Fruit fly (Drosophila melanogaster) whole organism, embryonic: ENCODE results near the gene Fdh.

Experiments used
- Abd-B ChIP-seq: fragments of 200-800 bp; sonication (Bioruptor generic); optimal IDR thresholded peaks from 2 replicates; lab custom pipeline; 2018; ENCODE audit warnings: missing biosample characterization, mild to moderate bottlenecking, missing genetic modification characterization, moderate library complexity
- Atf-2 ChIP-seq: fragments of 200-800 bp; sonication (Bioruptor generic); optimal IDR thresholded peaks from 2 replicates; lab custom pipeline; 2016; ENCODE audit warnings: missing biosample characterization, missing genetic modification characterization
- CG10543 ChIP-seq: fragments of 200-800 bp; sonication (Bioruptor generic); optimal IDR thresholded peaks from 3 replicates; lab custom pipeline; 2017; ENCODE audit warnings: missing biosample characterization, mild to moderate bottlenecking, missing genetic modification characterization, moderate library complexity
- CG11085 ChIP-seq: fragments of 200-800 bp; sonication (Bioruptor generic); IDR thresholded peaks from 2 replicates; pipeline ENCODE4 v1.3.6; 2022; ENCODE audit warnings: missing biosample characterization, missing genetic modification characterization
- CG1233 ChIP-seq: fragments of 200-800 bp; sonication (Bioruptor generic); optimal IDR thresholded peaks from 4 replicates; lab custom pipeline; 2018; ENCODE audit warnings: missing biosample characterization, mild to moderate bottlenecking, missing genetic modification characterization
- CG12659 ChIP-seq: fragments of 200-800 bp; sonication (Bioruptor generic); optimal IDR thresholded peaks from 3 replicates; lab custom pipeline; 2017; ENCODE audit warnings: mild to moderate bottlenecking, missing biosample characterization, missing genetic modification reagents, missing genetic modification characterization
- CG13424 ChIP-seq: fragments of 200-800 bp; sonication (Bioruptor generic); optimal IDR thresholded peaks from 2 replicates; lab custom pipeline; 2019; ENCODE audit warnings: missing biosample characterization, mild to moderate bottlenecking, missing genetic modification characterization, moderate library complexity
- CG15073 ChIP-seq: fragments of 200-800 bp; sonication (Bioruptor generic); optimal IDR thresholded peaks from 2 replicates; lab custom pipeline; 2016; ENCODE audit warnings: missing biosample characterization, missing genetic modification characterization
- CG15269 ChIP-seq: fragments of 200-800 bp; sonication (Bioruptor generic); optimal IDR thresholded peaks from 2 replicates; lab custom pipeline; 2018; ENCODE audit warnings: missing biosample characterization, mild to moderate bottlenecking, missing genetic modification characterization, moderate library complexity
- CG18262 ChIP-seq: fragments of 200-800 bp; optimal IDR thresholded peaks from 3 replicates; lab custom pipeline; 2019; ENCODE audit warnings: missing biosample characterization, mild to moderate bottlenecking, missing genetic modification characterization, moderate library complexity
- CG1832 ChIP-seq: fragments of 200-800 bp; sonication (Bioruptor generic); optimal IDR thresholded peaks from 2 replicates; lab custom pipeline; 2017; ENCODE audit warnings: missing biosample characterization, mild to moderate bottlenecking, missing genetic modification characterization, inconsistent platforms
- CG2116 ChIP-seq: fragments of 200-800 bp; sonication (Bioruptor generic); optimal IDR thresholded peaks from 3 replicates; lab custom pipeline; 2018; ENCODE audit warnings: missing biosample characterization, mild to moderate bottlenecking, missing genetic modification characterization
- CG31224 ChIP-seq: fragments of 200-800 bp; sonication (Bioruptor generic); IDR thresholded peaks from 2 replicates; pipeline ENCODE4 v1.3.6; 2022; ENCODE audit warnings: missing biosample characterization, missing genetic modification characterization
- CG3995 ChIP-seq: fragments of 200-800 bp; sonication (Bioruptor generic); optimal IDR thresholded peaks from 3 replicates; lab custom pipeline; 2016; ENCODE audit warnings: missing biosample characterization, missing genetic modification characterization
- CG42726 ChIP-seq: fragments of 200-800 bp; sonication (Bioruptor generic); IDR thresholded peaks from 2 replicates; pipeline ENCODE4 v1.3.6; 2022; ENCODE audit warnings: missing biosample characterization, missing genetic modification characterization; ENCODE audit not compliant: partially characterized antibody
- CG4360 ChIP-seq: fragments of 200-800 bp; sonication (Bioruptor generic); IDR thresholded peaks from 2 replicates; pipeline ENCODE4 v1.3.6; 2022; ENCODE audit warnings: missing biosample characterization, missing genetic modification characterization
- CG6813 ChIP-seq: fragments of 200-800 bp; sonication (Bioruptor generic); optimal IDR thresholded peaks from 2 replicates; lab custom pipeline; 2017; ENCODE audit warnings: missing biosample characterization, missing genetic modification characterization, mild to moderate bottlenecking, moderate library complexity, missing genetic modification reagents
- CG7556 ChIP-seq: fragments of 200-800 bp; sonication (Bioruptor generic); optimal IDR thresholded peaks from 2 replicates; lab custom pipeline; 2017; ENCODE audit warnings: missing biosample characterization, mild to moderate bottlenecking, missing genetic modification characterization
- CG8281 ChIP-seq: fragments of 200-800 bp; sonication (Bioruptor generic); optimal IDR thresholded peaks from 2 replicates; lab custom pipeline; 2018; ENCODE audit warnings: missing biosample characterization, mild to moderate bottlenecking, missing genetic modification characterization, moderate library complexity
- D19A ChIP-seq: fragments of 200-800 bp; optimal IDR thresholded peaks from 3 replicates; lab custom pipeline; 2019; ENCODE audit warnings: missing biosample characterization, mild to moderate bottlenecking, missing genetic modification characterization, moderate library complexity
- Doc3 ChIP-seq: fragments of 200-800 bp; sonication (Bioruptor generic); IDR thresholded peaks from 3 replicates; pipeline ENCODE4 v1.3.6; 2022; ENCODE audit warnings: missing biosample characterization, missing genetic modification characterization; ENCODE audit not compliant: partially characterized antibody
- E2f2 ChIP-seq: fragments of 200-800 bp; sonication (Bioruptor generic); IDR thresholded peaks from 2 replicates; pipeline ENCODE4 v1.3.6; 2022; ENCODE audit warnings: missing biosample characterization, missing genetic modification characterization
- Fer1 ChIP-seq: fragments of 200-800 bp; sonication (Bioruptor generic); optimal IDR thresholded peaks from 2 replicates; lab custom pipeline; 2017; ENCODE audit warnings: missing biosample characterization, mild to moderate bottlenecking, missing genetic modification characterization
- HLH4C ChIP-seq: fragments of 200-800 bp; sonication (Bioruptor generic); IDR thresholded peaks from 3 replicates; pipeline ENCODE4 v1.3.6; 2022; ENCODE audit warnings: missing biosample characterization, missing genetic modification characterization; ENCODE audit not compliant: partially characterized antibody
- Hey ChIP-seq: fragments of 200-800 bp; sonication (Bioruptor generic); optimal IDR thresholded peaks from 3 replicates; lab custom pipeline; 2018; ENCODE audit warnings: missing biosample characterization, mild to moderate bottlenecking, missing genetic modification characterization
- Hmr ChIP-seq: fragments of 200-800 bp; sonication (Bioruptor generic); optimal IDR thresholded peaks from 3 replicates; lab custom pipeline; 2017; ENCODE audit warnings: mild to moderate bottlenecking, missing biosample characterization, missing genetic modification reagents, missing genetic modification characterization
- Hsf ChIP-seq: fragments of 200-800 bp; sonication (Bioruptor generic); optimal IDR thresholded peaks from 3 replicates; lab custom pipeline; 2016; ENCODE audit warnings: missing biosample characterization, missing genetic modification characterization
- Mes4 ChIP-seq: fragments of 200-800 bp; sonication (Bioruptor generic); optimal IDR thresholded peaks from 2 replicates; lab custom pipeline; 2016; ENCODE audit warnings: missing biosample characterization, missing genetic modification characterization
- Stat92E ChIP-seq, 3 experiments: fragments of >200 bp in 2 of 3; fragments of 200-800 bp in 1 of 3; sonication (Bioruptor generic) in 1 of 3; optimal IDR thresholded peaks; 2 replicates each; lab custom pipeline; 2017 to 2019; ENCODE audit warnings: missing biosample characterization in 3 of 3, missing genetic modification characterization in 3 of 3, mild to moderate bottlenecking in 1 of 3, moderate library complexity in 1 of 3
- Trl ChIP-seq, 3 experiments: fragments of >200 bp in 2 of 3; fragments of 200-800 bp in 1 of 3; sonication (Bioruptor generic) in 1 of 3; optimal IDR thresholded peaks; 2 replicates in 1 of 3; 3 replicates in 2 of 3; lab custom pipeline; 2016 to 2017; ENCODE audit warnings: missing biosample characterization in 1 of 3, missing genetic modification characterization in 1 of 3
- Xbp1 ChIP-seq: fragments of 200-800 bp; sonication (Bioruptor generic); optimal IDR thresholded peaks from 3 replicates; lab custom pipeline; 2016; ENCODE audit warnings: missing biosample characterization, mild to moderate bottlenecking, missing genetic modification characterization
- al ChIP-seq: fragments of 200-800 bp; sonication (Bioruptor generic); IDR thresholded peaks from 2 replicates; pipeline ENCODE4 v1.3.6; 2022; ENCODE audit warnings: missing biosample characterization, missing genetic modification characterization
- cas ChIP-seq: fragments of 200-800 bp; sonication (Bioruptor generic); IDR thresholded peaks from 2 replicates; pipeline ENCODE4 v1.3.6; 2022; ENCODE audit warnings: missing biosample characterization, missing genetic modification characterization
- emc ChIP-seq: fragments of 200-800 bp; sonication (Bioruptor generic); optimal IDR thresholded peaks from 2 replicates; lab custom pipeline; 2016; ENCODE audit warnings: missing biosample characterization, missing genetic modification characterization
- gce ChIP-seq: fragments of 200-800 bp; sonication (Bioruptor generic); IDR thresholded peaks from 3 replicates; pipeline ENCODE4 v1.3.6; 2022; ENCODE audit warnings: missing biosample characterization, missing genetic modification characterization
- gem ChIP-seq: fragments of 200-800 bp; sonication (Bioruptor generic); optimal IDR thresholded peaks from 2 replicates; lab custom pipeline; 2019; ENCODE audit warnings: missing biosample characterization, mild to moderate bottlenecking, missing genetic modification characterization, moderate library complexity
- lola ChIP-seq, 3 experiments: fragments of >200 bp in 2 of 3; fragments of 200-800 bp in 1 of 3; sonication (Bioruptor generic) in 1 of 3; optimal IDR thresholded peaks; 2 replicates each; lab custom pipeline; 2017 to 2019; ENCODE audit warnings: missing biosample characterization in 3 of 3, missing genetic modification characterization in 3 of 3, mild to moderate bottlenecking in 1 of 3, moderate library complexity in 1 of 3
- nau ChIP-seq: fragments of 200-800 bp; sonication (Bioruptor generic); optimal IDR thresholded peaks from 3 replicates; lab custom pipeline; 2017; ENCODE audit warnings: missing biosample characterization, mild to moderate bottlenecking, missing genetic modification characterization, missing genetic modification reagents
- nerfin-1 ChIP-seq: fragments of 200-800 bp; sonication (Bioruptor generic); optimal IDR thresholded peaks from 3 replicates; lab custom pipeline; 2019; ENCODE audit warnings: missing biosample characterization, mild to moderate bottlenecking, missing genetic modification characterization, moderate library complexity
- run ChIP-seq: fragments of 200-800 bp; sonication (Bioruptor generic); optimal IDR thresholded peaks from 3 replicates; lab custom pipeline; 2018; ENCODE audit warnings: missing biosample characterization, mild to moderate bottlenecking, missing genetic modification characterization
- sens ChIP-seq: fragments of 200-800 bp; sonication (Bioruptor generic); peaks from one replicate; lab custom pipeline; 2016; ENCODE audit warnings: missing biosample characterization, missing genetic modification characterization
- sens-2 ChIP-seq: fragments of 200-800 bp; sonication (Bioruptor generic); IDR thresholded peaks from 2 replicates; pipeline ENCODE4 v1.3.6; 2022; ENCODE audit warnings: missing biosample characterization, missing genetic modification characterization
- sisA ChIP-seq: fragments of 200-800 bp; sonication (Bioruptor generic); IDR thresholded peaks from 2 replicates; pipeline ENCODE4 v1.3.6; 2022; ENCODE audit warnings: missing biosample characterization, missing genetic modification characterization
- toy ChIP-seq: fragments of 200-800 bp; sonication (Bioruptor generic); IDR thresholded peaks from 2 replicates; pipeline ENCODE4 v1.3.6; 2022; ENCODE audit warnings: missing biosample characterization, missing genetic modification characterization
- trem ChIP-seq: fragments of 200-800 bp; optimal IDR thresholded peaks from 3 replicates; lab custom pipeline; 2019; ENCODE audit warnings: missing biosample characterization, mild to moderate bottlenecking, missing genetic modification characterization, moderate library complexity
- vfl ChIP-seq: fragments of 200-800 bp; sonication (Bioruptor generic); optimal IDR thresholded peaks from 2 replicates; lab custom pipeline; 2016; ENCODE audit warnings: missing biosample characterization, missing genetic modification characterization
- yki ChIP-seq: fragments of >200 bp; optimal IDR thresholded peaks from 3 replicates; lab custom pipeline; 2018
- zen2 ChIP-seq: fragments of 200-800 bp; sonication (Bioruptor generic); IDR thresholded peaks from 3 replicates; pipeline ENCODE4 v1.3.6; 2022; ENCODE audit warnings: missing biosample characterization, missing genetic modification characterization; ENCODE audit not compliant: partially characterized antibody
- zf30C ChIP-seq: fragments of 200-800 bp; sonication (Bioruptor generic); optimal IDR thresholded peaks from 3 replicates; lab custom pipeline; 2018; ENCODE audit warnings: missing biosample characterization, mild to moderate bottlenecking, missing genetic modification characterization

Fdh gene

dm6 chr3R:10862773-10863445 lies 9.3 kb downstream of the Fdh start, which contains the start of gene CG6574 (continued):
- TF ChIP-seq CG4360 (no peak; the same call in 1 of the 2 replicates), run (tag; lab: Kevin White, UChicago) (no peak), nerfin-1 (tag; lab: Kevin White, UChicago) (no peak), sens-2 (GFP tag; lab: Robert Waterston, UW) (no peak), CG6813 (GFP tag; lab: Kevin White, UChicago) (no peak), lola (GFP tag; optimal IDR thresholded peaks at IDR 0.05; lab: Kevin White, UChicago) (no peak), Doc3 (GFP tag; lab: Robert Waterston, UW) (0 out of 3 replicates have a peak, but pooled peaks have one; percentile 6), CG10543 (GFP tag; lab: Kevin White, UChicago) (no peak), Hmr (GFP tag; lab: Kevin White, UChicago) (peak; percentile 43), D19A (no peak), CG42726 (GFP tag; lab: Robert Waterston, UW) (no peak), sens (GFP tag; lab: Kevin White, UChicago) (peak; percentile 86), CG12659 (no peak), CG31224 (no peak), cas (GFP tag; lab: Robert Waterston, UW) (no peak), Mes4 (GFP tag; lab: Kevin White, UChicago) (no peak), Stat92E (GFP tag; optimal IDR thresholded peaks at IDR 0.05; lab: Kevin White, UChicago) (no peak), gce (GFP tag; lab: Robert Waterston, UW) (no peak), vfl (GFP tag; lab: Kevin White, UChicago) (no peak), CG18262 (peak; percentile 25), CG3995 (GFP tag; lab: Kevin White, UChicago) (peak; percentile 10), nau (GFP tag; lab: Kevin White, UChicago) (no peak), CG15269 (no peak), CG1233 (GFP tag; lab: Kevin White, UChicago) (no peak), Trl (optimal IDR thresholded peaks at IDR 0.05; lab: Kevin White, UChicago) (no peak), Trl (GFP tag; optimal IDR thresholded peaks at IDR 0.05; lab: Kevin White, UChicago) (no peak), E2f2 (GFP tag; lab: Robert Waterston, UW) (peak; percentile 15; the same call in 1 of the 2 replicates), al (GFP tag; lab: Robert Waterston, UW) (no peak), CG11085 (no peak), zen2 (no peak), CG13424 (tag; lab: Kevin White, UChicago) (no peak), Hey (tag; lab: Kevin White, UChicago) (no peak), CG7556 (GFP tag; lab: Kevin White, UChicago) (peak; percentile 5), zf30C (no peak), yki (lab: Kevin White, UChicago) (no peak), CG8281 (tag; lab: Kevin White, UChicago) (no peak), CG15073 (GFP tag; lab: Kevin White, UChicago) (no peak), Hsf (no peak), trem (tag; lab: Kevin White, UChicago) (peak; percentile 41), Xbp1 (no peak), HLH4C (GFP tag; lab: Robert Waterston, UW) (0 out of 3 replicates have a peak, but pooled peaks have one; percentile 2), emc (GFP tag; lab: Kevin White, UChicago) (no peak), Atf-2 (no peak), Fer1 (GFP tag; lab: Kevin White, UChicago) (peak; percentile 26), sisA (GFP tag; lab: Robert Waterston, UW) (no peak), Abd-B (GFP tag; lab: Kevin White, UChicago) (no peak), CG2116 (GFP tag; lab: Kevin White, UChicago) (no peak), CG1832 (GFP tag; lab: Kevin White, UChicago) (no peak), toy (no peak), gem (no peak)
